Fruit fly (Drosophila melanogaster): ENCODE data around the gene Ir68a.

Ir68a gene

DNA sequence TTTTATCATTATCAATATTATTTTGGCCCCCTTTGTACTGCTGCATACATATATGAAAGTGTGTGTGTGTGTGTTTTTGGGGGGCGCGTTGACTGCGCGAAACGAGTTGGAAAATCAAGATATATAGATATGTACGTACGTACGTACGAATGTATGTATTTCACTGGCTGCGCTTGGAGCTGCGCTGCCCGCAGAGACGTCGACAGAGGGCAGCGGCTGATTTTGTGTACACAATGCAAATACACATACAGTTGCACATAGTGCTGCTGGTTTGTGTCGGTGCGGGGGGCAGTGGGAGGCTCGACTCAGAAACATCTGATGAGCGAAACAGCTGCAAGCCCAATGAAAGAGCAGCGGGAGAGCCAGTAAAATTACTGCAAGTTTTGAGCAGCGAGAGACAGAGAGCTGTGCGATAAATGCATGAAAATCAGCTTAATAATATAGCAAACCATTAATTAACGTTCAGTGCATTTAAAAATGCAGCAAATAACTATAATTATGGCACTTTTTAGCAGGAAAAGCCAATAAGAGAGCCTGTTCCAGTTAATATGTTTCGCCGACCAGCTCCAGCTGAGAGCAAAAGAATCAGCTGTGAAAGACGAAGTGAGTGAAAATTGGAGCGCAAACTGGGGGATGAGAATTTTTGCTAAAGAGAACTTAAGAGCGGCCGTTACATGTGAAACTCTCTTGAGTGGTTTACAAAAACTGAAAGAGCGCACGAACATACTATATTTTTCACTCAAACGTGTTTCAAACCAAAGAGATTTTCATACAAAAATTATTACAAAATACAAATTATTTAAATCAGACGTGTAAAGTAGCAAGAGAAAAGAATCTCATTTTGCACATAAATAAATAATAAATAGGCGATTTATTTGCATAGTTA, 11.6 kb upstream of the Ir68a start (continued):
- peak; percentile 31 for TF ChIP-seq Hand (GFP tag; optimal IDR thresholded peaks at IDR 0.05)
- no peak for TF ChIP-seq Tbp (GFP tag; optimal IDR thresholded peaks at IDR 0.05)
- peak; percentile 80 for TF ChIP-seq nom (GFP tag; optimal IDR thresholded peaks at IDR 0.05)
- peak; percentile 17 for TF ChIP-seq sug (tag; optimal IDR thresholded peaks at IDR 0.05)
- no peak for TF ChIP-seq CG6254 (GFP tag; optimal IDR thresholded peaks at IDR 0.05)
- peak; percentile 74 for TF ChIP-seq Med (GFP tag)
- TF ChIP-seq CkIIα-i1 (GFP tag; IDR thresholded peaks at IDR 0.05), result no peak
- peak; percentile 80 for TF ChIP-seq sens (GFP tag)
- no peak for TF ChIP-seq D (optimal IDR thresholded peaks at IDR 0.05)
- TF ChIP-seq D (GFP tag; optimal IDR thresholded peaks at IDR 0.05), result no peak
- no peak for TF ChIP-seq CG3847 (GFP tag; IDR thresholded peaks at IDR 0.05)
- TF ChIP-seq Hsf (GFP tag; optimal IDR thresholded peaks at IDR 0.05), result no peak
- TF ChIP-seq Trl (optimal IDR thresholded peaks at IDR 0.05), result peak; percentile 96 to 99
- peak; percentile 21 for TF ChIP-seq Trl (GFP tag; optimal IDR thresholded peaks at IDR 0.05)
- peak; percentile 97 for TF ChIP-seq crol (GFP tag; IDR thresholded peaks at IDR 0.05)
- TF ChIP-seq gsb-n (tag; optimal IDR thresholded peaks at IDR 0.05), result peak; percentile 25
- TF ChIP-seq HLH3B (GFP tag; IDR thresholded peaks at IDR 0.05), result no peak
- TF ChIP-seq CG16815 (GFP tag; optimal IDR thresholded peaks at IDR 0.05), result no peak
- no peak for TF ChIP-seq CG14014 (GFP tag; IDR thresholded peaks at IDR 0.05)
- TF ChIP-seq abd-A (tag; optimal IDR thresholded peaks at IDR 0.05), result peak; percentile 42
- TF ChIP-seq CG1529 (GFP tag; optimal IDR thresholded peaks at IDR 0.05), result peak; percentile 13
- TF ChIP-seq CG17359 (tag; optimal IDR thresholded peaks at IDR 0.05), result no peak
- TF ChIP-seq CG15601 (tag; optimal IDR thresholded peaks at IDR 0.05), result peak; percentile 3
- peak; percentile 15 for TF ChIP-seq zf30C (GFP tag; optimal IDR thresholded peaks at IDR 0.05)
- TF ChIP-seq stc (GFP tag; IDR thresholded peaks at IDR 0.05), result peak; percentile 36; the same call in 1 of the 2 replicates
- peak; percentile 57 for TF ChIP-seq ac (GFP tag; optimal IDR thresholded peaks at IDR 0.05)
- TF ChIP-seq seq (GFP tag; IDR thresholded peaks at IDR 0.05), result peak; percentile 52; the same call in 1 of the 2 replicates
- TF ChIP-seq yki (optimal IDR thresholded peaks at IDR 0.05), result peak; percentile 50
- peak; percentile 37 for TF ChIP-seq fd102C (GFP tag; optimal IDR thresholded peaks at IDR 0.05)
- TF ChIP-seq chm (GFP tag; IDR thresholded peaks at IDR 0.05), result peak; percentile 77
- 0 out of 3 replicates have a peak, but pooled peaks have one; percentile 12 for TF ChIP-seq row (GFP tag; IDR thresholded peaks at IDR 0.05)
- peak; percentile 54 for TF ChIP-seq onecut (GFP tag; IDR thresholded peaks at IDR 0.05)
- TF ChIP-seq wek (GFP tag; optimal IDR thresholded peaks at IDR 0.05), result peak; percentile 61
- peak in 1 of 3 experiments; percentile 47 for TF ChIP-seq Stat92E (GFP tag; optimal IDR thresholded peaks at IDR 0.05)
- TF ChIP-seq CG12219 (GFP tag; optimal IDR thresholded peaks at IDR 0.05), result peak; percentile 30
- peak; percentile 54 for TF ChIP-seq pros (GFP tag; optimal IDR thresholded peaks at IDR 0.05)
- TF ChIP-seq CG16863 (GFP tag; optimal IDR thresholded peaks at IDR 0.05), result no peak
- peak; percentile 91 for TF ChIP-seq HLHmδ (GFP tag; optimal IDR thresholded peaks at IDR 0.05)
- TF ChIP-seq sna (GFP tag; IDR thresholded peaks at IDR 0.05; ENCODE audit: partially characterized antibody), result peak; percentile 70
- TF ChIP-seq chinmo (GFP tag; IDR thresholded peaks at IDR 0.05; ENCODE audit: partially characterized antibody), result peak; percentile 97
- peak; percentile 12 for TF ChIP-seq PHDP (tag; optimal IDR thresholded peaks at IDR 0.05)
- TF ChIP-seq bsh (GFP tag; optimal IDR thresholded peaks at IDR 0.05), result peak; percentile 22 to 52
- TF ChIP-seq Side (GFP tag; optimal IDR thresholded peaks at IDR 0.05), result peak; percentile 46
- TF ChIP-seq pfk (GFP tag; optimal IDR thresholded peaks at IDR 0.05), result peak; percentile 48
- peak; percentile 24 for TF ChIP-seq Jarid2 (GFP tag; optimal IDR thresholded peaks at IDR 0.05)
- peak; percentile 41; the same call in 1 of the 2 replicates for TF ChIP-seq CG32767 (GFP tag; IDR thresholded peaks at IDR 0.05)
- peak; percentile 96 for TF ChIP-seq CG3407 (GFP tag; optimal IDR thresholded peaks at IDR 0.05)
- TF ChIP-seq bbx (GFP tag; IDR thresholded peaks at IDR 0.05; ENCODE audit: partially characterized antibody), result peak; percentile 54
- TF ChIP-seq tap (tag; optimal IDR thresholded peaks at IDR 0.05), result peak; percentile 32

All from whole organism, embryonic.